Fruit fly (Drosophila melanogaster) whole organism, adult: ENCODE measurements around the gene CG43094.

Experiments used
- CG11617 ChIP-seq: fragments of 200-800 bp; sonication (Bioruptor generic); optimal IDR thresholded peaks from 2 replicates; lab custom pipeline; 2017; ENCODE audit warnings: mild to moderate bottlenecking, missing biosample characterization, missing genetic modification reagents, missing genetic modification characterization
- CG5204 ChIP-seq: fragments of 200-800 bp; sonication (Bioruptor generic); optimal IDR thresholded peaks from 2 replicates; lab custom pipeline; 2016; ENCODE audit warnings: missing biosample characterization, missing genetic modification characterization
- cic ChIP-seq: fragments of 200-800 bp; sonication (Bioruptor generic); optimal IDR thresholded peaks from 2 replicates; lab custom pipeline; 2017; ENCODE audit warnings: missing biosample characterization, mild to moderate bottlenecking, missing genetic modification characterization, moderate library complexity
- cnc ChIP-seq, 2 experiments: fragments of >200 bp; optimal IDR thresholded peaks; 2 replicates each; lab custom pipeline; 2017
- pad ChIP-seq: fragments of 200-800 bp; sonication (Bioruptor generic); optimal IDR thresholded peaks from 3 replicates; lab custom pipeline; 2017; ENCODE audit warnings: missing biosample characterization, missing genetic modification characterization, mild to moderate bottlenecking, moderate library complexity, missing genetic modification reagents
- tj ChIP-seq: fragments of 200-800 bp; sonication (Bioruptor generic); optimal IDR thresholded peaks from 3 replicates; lab custom pipeline; 2017; ENCODE audit warnings: missing biosample characterization, mild to moderate bottlenecking, missing genetic modification characterization, moderate library complexity

DNA sequence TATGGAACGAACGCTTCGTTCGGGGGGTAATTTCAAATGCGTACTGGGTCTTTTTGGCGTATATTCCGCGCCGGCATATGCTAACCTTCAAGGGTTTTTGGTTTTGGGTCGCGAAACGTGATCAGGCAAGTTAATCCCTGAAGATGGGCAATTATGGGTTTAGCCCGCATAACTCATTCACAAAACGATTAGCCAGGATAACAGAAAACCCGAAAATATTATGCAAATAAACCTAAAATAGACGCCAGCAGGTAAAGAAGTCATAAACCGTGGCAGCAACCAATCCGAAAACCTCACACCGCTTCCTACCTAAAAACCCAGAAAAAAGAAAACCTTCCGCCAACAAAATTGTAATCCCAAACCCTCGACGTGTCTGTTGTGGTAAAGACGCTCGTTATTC, 18.3 kb upstream of the CG43094 start:
- TF ChIP-seq CG5204 (GFP tag; lab: Kevin White, UChicago), result no peak
- TF ChIP-seq tj, result no peak
- no peak for TF ChIP-seq cnc (optimal IDR thresholded peaks at IDR 0.05; lab: Kevin White, UChicago)
- TF ChIP-seq cic (GFP tag; lab: Kevin White, UChicago), result no peak
- no peak for TF ChIP-seq CG11617 (GFP tag; lab: Kevin White, UChicago)
- no peak for TF ChIP-seq pad (GFP tag; lab: Kevin White, UChicago)
